Worm (Caenorhabditis elegans) whole organism, late embryonic: ENCODE data around the gene ZK185.4.

Experiments
- ama-1 ChIP-seq: fragments of 150-350 bp; optimal IDR thresholded peaks from 2 replicates; lab custom pipeline; 2014
- ceh-19 ChIP-seq: fragments of 200-800 bp; sonication (Bioruptor generic); optimal IDR thresholded peaks from 2 replicates; lab custom pipeline; 2018; ENCODE audit warnings: mild to moderate bottlenecking, missing genetic modification characterization, missing compliant biosample characterization
- ceh-2 ChIP-seq: sonication (generic microtip); optimal IDR thresholded peaks from 2 replicates; lab custom pipeline; 2016; ENCODE audit warnings: missing genotype, missing genetic modification characterization, missing compliant biosample characterization
- elt-4 ChIP-seq: sonication (generic microtip); optimal IDR thresholded peaks from 2 replicates; lab custom pipeline; 2016; ENCODE audit warnings: missing genetic modification characterization, missing compliant biosample characterization
- ets-4 ChIP-seq: sonication (generic microtip); optimal IDR thresholded peaks from 2 replicates; lab custom pipeline; 2016; ENCODE audit warnings: missing genetic modification characterization, missing compliant biosample characterization
- fkh-10 ChIP-seq: fragments of 150-350 bp; optimal IDR thresholded peaks from 2 replicates; lab custom pipeline; 2014; ENCODE audit warnings: missing biosample characterization, missing genetic modification reagents, missing genetic modification characterization
- nhr-232 ChIP-seq: sonication (generic microtip); optimal IDR thresholded peaks from 2 replicates; lab custom pipeline; 2016; ENCODE audit warnings: missing genetic modification characterization, missing compliant biosample characterization
- pat-9 ChIP-seq: fragments of 200-800 bp; sonication (Bioruptor generic); optimal IDR thresholded peaks from 2 replicates; lab custom pipeline; 2018; ENCODE audit warnings: mild to moderate bottlenecking, missing genetic modification characterization, moderate library complexity, missing compliant biosample characterization
- pha-2 ChIP-seq: sonication (generic microtip); optimal IDR thresholded peaks from 2 replicates; lab custom pipeline; 2017; ENCODE audit warnings: mild to moderate bottlenecking, missing genetic modification characterization, missing compliant biosample characterization
- pha-4 ChIP-seq: fragments of 150-350 bp; optimal IDR thresholded peaks from 2 replicates; lab custom pipeline; 2018; ENCODE audit warnings: missing biosample characterization, missing genetic modification reagents, missing genetic modification characterization

DNA sequence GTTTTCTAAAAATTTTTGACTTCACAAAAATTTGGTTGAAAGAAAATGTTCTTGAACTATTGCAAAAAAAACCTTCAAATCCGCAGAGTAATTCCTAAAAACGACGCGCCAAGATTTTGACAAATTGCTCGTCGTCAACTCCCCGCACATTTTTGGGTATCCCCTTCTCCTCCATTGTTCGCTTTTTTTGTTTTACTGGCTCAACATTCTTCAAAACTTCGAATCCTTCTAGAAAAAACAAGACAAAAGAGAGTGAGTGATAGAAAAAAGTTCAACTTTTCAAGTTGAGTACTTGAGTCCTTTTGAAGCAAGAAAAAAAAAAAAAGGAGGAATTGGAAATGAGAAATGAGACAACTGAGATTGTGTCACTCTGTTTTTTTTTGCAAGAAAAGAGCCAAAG, 43.9 kb upstream of the ZK185.4 start:
- no peak for TF ChIP-seq fkh-10 (GFP tag; lab: Kevin White, UChicago)
- no peak for TF ChIP-seq elt-4 (tag; lab: Kevin White, UChicago)
- TF ChIP-seq ceh-2 (tag; lab: Kevin White, UChicago), result no peak
- TF ChIP-seq ceh-19 (GFP tag; lab: Kevin White, UChicago), result no peak
- TF ChIP-seq ama-1 (lab: Kevin White, UChicago), result no peak
- TF ChIP-seq ets-4 (tag; lab: Kevin White, UChicago), result no peak
- TF ChIP-seq pat-9 (tag; lab: Kevin White, UChicago), result no peak
- no peak for TF ChIP-seq nhr-232 (tag; lab: Kevin White, UChicago)
- TF ChIP-seq pha-4, result no peak
- TF ChIP-seq pha-2 (tag; lab: Kevin White, UChicago), result no peak
